Worm (Caenorhabditis elegans) whole organism, young adult: ENCODE measurements around the gene vang-1.

Experiments used
- ama-1 ChIP-seq, 3 experiments: fragments of 150-350 bp in 1 of 3; sonication (generic microtip) in 2 of 3; optimal IDR thresholded peaks; 2 replicates each; lab custom pipeline; 2014 to 2018; ENCODE audit warnings: missing biosample characterization in 2 of 3, missing genetic modification characterization in 2 of 3, missing genetic modification reagents in 2 of 3
- lin-35 ChIP-seq, 3 experiments: fragments of 150-350 bp in 2 of 3; sonication (generic microtip) in 1 of 3; optimal IDR thresholded peaks; 2 replicates each; lab custom pipeline; 2014 to 2018; ENCODE audit warnings: missing biosample characterization in 3 of 3, missing genetic modification characterization in 3 of 3, missing genetic modification reagents in 3 of 3
- madf-3 ChIP-seq: fragments of 200-800 bp; sonication (Bioruptor generic); IDR thresholded peaks from 2 replicates; pipeline ENCODE4 v1.3.6; 2022; ENCODE audit warnings: missing genetic modification reagents, missing genetic modification characterization, missing compliant biosample characterization
- mel-28 ChIP-seq: sonication (generic microtip); optimal IDR thresholded peaks from 2 replicates; lab custom pipeline; 2016; ENCODE audit warnings: borderline replicate concordance, mild to moderate bottlenecking, missing genetic modification characterization, missing compliant biosample characterization
- pha-4 ChIP-seq: fragments of 150-350 bp; sonication (generic microtip); optimal IDR thresholded peaks from 2 replicates; lab custom pipeline; 2014; ENCODE audit warnings: missing biosample characterization, missing genetic modification reagents, missing genetic modification characterization
- sea-2 ChIP-seq: fragments of 200-800 bp; sonication (Bioruptor generic); IDR thresholded peaks from 2 replicates; pipeline ENCODE4 v1.3.6; 2022; ENCODE audit warnings: missing genetic modification characterization, missing compliant biosample characterization
- unc-62 ChIP-seq: fragments of 150-350 bp; optimal IDR thresholded peaks from 2 replicates; lab custom pipeline; 2014; ENCODE audit warnings: missing biosample characterization, missing genetic modification reagents, missing genetic modification characterization

DNA sequence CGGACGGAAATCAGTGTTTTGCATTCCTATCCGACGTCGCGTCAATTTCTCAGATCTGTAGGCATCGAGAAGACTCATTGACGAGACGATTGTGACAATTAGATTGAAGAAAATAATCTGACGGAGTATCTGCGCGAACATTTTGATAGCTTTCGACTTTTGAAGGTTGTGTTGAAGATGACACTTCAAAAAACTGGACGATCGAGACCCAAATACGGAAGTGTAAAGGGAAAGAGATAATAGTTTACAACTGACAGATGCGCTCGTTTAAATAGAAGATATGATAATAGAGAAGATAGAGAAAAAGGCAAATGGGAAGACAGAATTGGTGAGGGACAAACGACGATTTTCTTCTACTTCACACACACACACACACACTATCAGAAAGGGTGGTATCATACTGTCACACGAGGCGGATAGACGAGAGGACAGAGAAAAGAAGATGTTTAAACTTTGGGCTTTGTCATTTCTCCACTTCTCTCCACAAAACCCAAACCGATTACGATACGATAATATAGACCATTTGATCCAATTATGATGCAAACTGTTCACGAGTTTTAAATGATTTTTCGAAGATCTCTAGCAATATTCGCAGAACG, 5.6 kb downstream of the vang-1 start, which contains the start of gene B0410.3:
- TF ChIP-seq unc-62 (GFP tag; lab: Kevin White, UChicago) (no peak), ama-1 (optimal IDR thresholded peaks at IDR 0.05; lab: Kevin White, UChicago) (peak; percentile 80), ama-1 (GFP tag; optimal IDR thresholded peaks at IDR 0.05; lab: Kevin White, UChicago) (no peak), mel-28 (tag; lab: Kevin White, UChicago) (no peak), madf-3 (no peak), sea-2 (no peak), lin-35 (GFP tag; optimal IDR thresholded peaks at IDR 0.05; lab: Kevin White, UChicago) (no peak), pha-4 (no peak)
